Worm (Caenorhabditis elegans) whole organism, early embryonic: Measurements from ENCODE around the gene W09C2.9.
"Not testable (repeated sequence)": the region's sequence is repeated elsewhere in the genome, so short reads cannot be mapped to it uniquely, and the experiment has no call there.

ENCODE experiments used
- B0310.2 ChIP-seq: sonication (generic microtip); optimal IDR thresholded peaks from 2 replicates; lab custom pipeline; 2016; ENCODE audit warnings: mild to moderate bottlenecking, missing genetic modification characterization, missing compliant biosample characterization
- F13C5.2 ChIP-seq: sonication (generic microtip); optimal IDR thresholded peaks from 2 replicates; lab custom pipeline; 2017; ENCODE audit warnings: mild to moderate bottlenecking, missing genetic modification characterization, inconsistent platforms, missing compliant biosample characterization
- aly-1 ChIP-seq: sonication (generic microtip); optimal IDR thresholded peaks from 2 replicates; lab custom pipeline; 2016; ENCODE audit warnings: missing genetic modification characterization, missing compliant biosample characterization
- ama-1 ChIP-seq: fragments of 150-350 bp; optimal IDR thresholded peaks from 2 replicates; lab custom pipeline; 2014
- ceh-13 ChIP-seq: fragments of 200-800 bp; sonication (Bioruptor generic); optimal IDR thresholded peaks from 2 replicates; lab custom pipeline; 2018; ENCODE audit warnings: mild to moderate bottlenecking, missing genetic modification characterization, missing compliant biosample characterization
- ceh-36 ChIP-seq: sonication (generic microtip); optimal IDR thresholded peaks from 2 replicates; lab custom pipeline; 2016; ENCODE audit warnings: missing genetic modification characterization, inconsistent platforms, missing compliant biosample characterization
- ets-7 ChIP-seq: sonication (generic microtip); optimal IDR thresholded peaks from 2 replicates; lab custom pipeline; 2016; ENCODE audit warnings: missing genotype, missing genetic modification characterization, missing compliant biosample characterization
- flt-1 ChIP-seq: fragments of 200-800 bp; sonication (Bioruptor generic); IDR thresholded peaks from 2 replicates; pipeline ENCODE4 v1.3.6; 2022; ENCODE audit warnings: missing genetic modification characterization, missing compliant biosample characterization
- hmbx-1 ChIP-seq: sonication (generic microtip); optimal IDR thresholded peaks from 2 replicates; lab custom pipeline; 2016; ENCODE audit warnings: mild to moderate bottlenecking, missing genetic modification characterization, missing compliant biosample characterization
- hmg-4 ChIP-seq: fragments of 200-800 bp; sonication (Bioruptor generic); optimal IDR thresholded peaks from 2 replicates; lab custom pipeline; 2018; ENCODE audit warnings: mild to moderate bottlenecking, missing genetic modification characterization, missing compliant biosample characterization
- hnd-1 ChIP-seq: sonication (generic microtip); optimal IDR thresholded peaks from 2 replicates; lab custom pipeline; 2016; ENCODE audit warnings: missing genetic modification characterization, missing compliant biosample characterization
- pes-1 ChIP-seq: fragments of 200-800 bp; sonication (Bioruptor generic); IDR thresholded peaks from 2 replicates; pipeline ENCODE4 v1.3.6; 2022; ENCODE audit warnings: missing genetic modification reagents, missing genetic modification characterization, missing compliant biosample characterization
- scrt-1 ChIP-seq: fragments of 200-800 bp; sonication (Bioruptor generic); IDR thresholded peaks from 2 replicates; pipeline ENCODE4 v1.3.6; 2022; ENCODE audit warnings: missing genetic modification characterization, missing compliant biosample characterization
- sea-1 ChIP-seq: fragments of 200-800 bp; sonication (Bioruptor generic); conservative IDR thresholded peaks from 2 replicates; pipeline ENCODE4 v1.3.6; 2022; ENCODE audit warnings: missing genetic modification characterization, missing compliant biosample characterization
- tbx-11 ChIP-seq: fragments of 200-800 bp; sonication (Bioruptor generic); IDR thresholded peaks from 2 replicates; pipeline ENCODE4 v1.3.6; 2022; ENCODE audit warnings: missing genetic modification characterization, missing compliant biosample characterization
- tbx-37 ChIP-seq: fragments of 200-800 bp; sonication (Bioruptor generic); conservative IDR thresholded peaks from 2 replicates; pipeline ENCODE4 v1.3.6; 2022; ENCODE audit warnings: missing genetic modification reagents, missing genetic modification characterization, missing compliant biosample characterization
- tra-4 ChIP-seq: sonication (generic microtip); optimal IDR thresholded peaks from 2 replicates; lab custom pipeline; 2017; ENCODE audit warnings: missing genetic modification characterization, missing compliant biosample characterization

Gene W09C2.9

DNA sequence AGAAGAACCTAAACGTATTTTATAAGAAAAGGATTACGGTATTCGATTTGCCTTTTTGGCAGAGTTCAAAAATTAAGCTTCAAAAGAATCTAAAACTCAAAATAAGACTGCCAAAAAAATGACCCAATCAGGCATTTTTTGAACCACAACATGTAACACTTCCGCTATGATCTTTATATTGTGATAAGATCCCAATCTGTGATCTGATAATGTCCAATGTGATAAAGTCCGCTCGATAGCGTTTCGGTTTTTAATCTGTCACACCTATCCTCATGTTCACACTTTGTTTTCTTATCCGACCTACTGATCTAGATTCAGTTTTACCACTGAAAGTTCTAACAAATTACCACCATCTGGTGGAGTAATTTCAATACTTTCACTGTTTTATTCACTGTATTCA lies 9.1 kb downstream of the W09C2.9 start:
- TF ChIP-seq ets-7 (tag; lab: Kevin White, UChicago) = no peak
- TF ChIP-seq hmbx-1 (tag; lab: Kevin White, UChicago) = no peak

DNA sequence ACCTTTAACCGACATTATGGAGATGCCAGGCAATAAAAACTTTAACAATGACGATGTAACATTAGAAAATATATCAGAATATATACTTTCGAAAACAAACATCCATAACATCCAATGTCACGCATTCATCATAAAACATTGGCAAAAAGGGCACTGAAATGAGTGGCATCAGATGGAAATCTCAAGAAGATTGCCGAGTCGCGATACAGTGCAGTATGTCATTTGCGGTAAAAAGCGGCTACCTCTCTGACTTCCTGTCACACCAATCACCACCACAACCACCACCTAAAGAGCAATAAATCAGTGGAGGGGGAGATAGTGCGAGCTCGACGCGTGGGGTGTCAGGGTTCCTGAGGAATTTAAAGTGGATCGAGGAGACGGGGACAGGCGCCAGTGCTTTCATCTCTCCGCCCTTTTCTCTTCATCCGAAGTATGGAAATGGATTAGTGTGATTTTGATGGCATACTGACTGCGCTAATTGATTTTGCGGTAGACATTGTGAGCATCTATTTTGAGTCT lies 10.0 kb downstream of the W09C2.9 start:
- TF ChIP-seq hnd-1 (tag; lab: Kevin White, UChicago) (no peak), ceh-13 (GFP tag; lab: Kevin White, UChicago) (no peak), ama-1 (lab: Kevin White, UChicago) (no peak), hmg-4 (GFP tag; lab: Kevin White, UChicago) (no peak), sea-1 (no peak), scrt-1 (GFP tag; lab: Robert Waterston, UW) (no peak), hmbx-1 (tag; lab: Kevin White, UChicago) (no peak)

DNA sequence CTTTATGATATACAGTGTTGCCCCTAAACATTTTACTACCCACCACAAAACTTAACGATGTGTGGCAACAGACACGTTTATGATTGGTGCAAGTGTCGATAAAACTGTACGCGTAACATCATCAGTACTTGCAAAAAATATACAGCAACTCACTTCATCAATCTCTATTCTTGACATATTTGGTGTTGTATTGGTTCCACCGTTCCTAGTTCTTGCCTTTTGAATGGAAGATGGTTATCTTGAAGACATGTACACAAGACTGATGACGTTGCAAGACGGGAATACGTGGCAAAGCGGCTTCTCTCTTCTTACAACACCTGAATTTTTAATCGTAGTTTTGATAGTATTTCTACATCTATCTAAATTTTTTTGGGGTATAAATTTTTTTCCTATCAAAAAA lies 12.2 kb downstream of the W09C2.9 start:
- TF ChIP-seq ceh-13 (GFP tag; lab: Kevin White, UChicago) = no peak
- TF ChIP-seq hnd-1 (tag; lab: Kevin White, UChicago) = no peak
- no peak for TF ChIP-seq aly-1 (tag; lab: Kevin White, UChicago)
- no peak for TF ChIP-seq pes-1
- no peak for TF ChIP-seq tra-4 (tag; lab: Kevin White, UChicago)
- TF ChIP-seq ceh-36 (tag; lab: Kevin White, UChicago) = no peak
- no peak for TF ChIP-seq hmbx-1 (tag; lab: Kevin White, UChicago)
- no peak for TF ChIP-seq tbx-11 (GFP tag; lab: Robert Waterston, UW)
- no peak for TF ChIP-seq flt-1 (GFP tag; lab: Robert Waterston, UW)
- TF ChIP-seq hmg-4 (GFP tag; lab: Kevin White, UChicago) = no peak
- no peak for TF ChIP-seq scrt-1 (GFP tag; lab: Robert Waterston, UW)
- no peak for TF ChIP-seq tbx-37 (GFP tag; lab: Robert Waterston, UW)
- no peak for TF ChIP-seq F13C5.2 (tag; lab: Kevin White, UChicago)
- no peak for TF ChIP-seq sea-1
- TF ChIP-seq ets-7 (tag; lab: Kevin White, UChicago) = no peak
- no peak for TF ChIP-seq B0310.2 (tag; lab: Kevin White, UChicago)
- TF ChIP-seq ama-1 (lab: Kevin White, UChicago) = no peak

DNA sequence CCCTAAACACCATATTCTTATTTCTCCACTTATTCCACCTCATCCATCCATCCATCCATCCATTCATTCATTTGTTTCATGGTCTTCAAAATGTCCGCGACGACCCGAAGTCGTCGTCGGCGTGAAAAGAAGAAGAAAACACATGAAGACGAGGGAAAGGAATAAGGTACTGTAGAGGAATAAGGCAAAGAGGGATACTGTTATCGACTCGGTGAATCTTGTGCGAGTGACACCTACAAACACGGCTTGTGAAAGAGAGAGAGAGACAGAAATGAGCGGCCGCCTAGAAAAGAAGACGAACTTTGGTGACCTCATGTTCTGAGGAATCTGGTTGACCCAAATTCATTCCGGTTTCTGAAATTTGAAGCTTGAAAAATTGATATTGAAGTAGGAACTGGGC lies 14.1 kb downstream of the W09C2.9 start:
- TF ChIP-seq aly-1 (tag; lab: Kevin White, UChicago) = no peak
- TF ChIP-seq B0310.2 (tag; lab: Kevin White, UChicago) = no peak
- no peak for TF ChIP-seq hnd-1 (tag; lab: Kevin White, UChicago)
- TF ChIP-seq ceh-36 (tag; lab: Kevin White, UChicago) = no peak
- TF ChIP-seq ceh-13 (GFP tag; lab: Kevin White, UChicago) = no peak

DNA sequence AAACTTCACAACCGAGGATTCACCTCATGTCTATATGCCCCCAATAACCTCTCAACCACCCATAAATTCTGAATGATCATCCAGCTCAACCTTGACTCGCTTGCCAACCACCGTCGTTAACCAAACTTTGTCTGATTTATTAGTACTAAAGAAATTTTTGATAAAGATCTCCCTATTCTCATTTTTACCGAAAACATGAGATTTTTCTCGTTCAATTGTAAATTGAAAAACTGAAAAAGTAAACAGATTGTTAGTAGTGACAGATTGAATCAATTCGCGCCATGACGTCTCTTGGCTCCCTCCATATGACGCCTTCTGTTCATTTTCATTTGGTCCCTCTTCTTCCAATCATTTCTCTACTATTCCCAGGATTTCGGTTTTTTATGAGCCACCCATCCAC lies 15.2 kb downstream of the W09C2.9 start:
- no peak for TF ChIP-seq ets-7 (tag; lab: Kevin White, UChicago)
- no peak for TF ChIP-seq scrt-1 (GFP tag; lab: Robert Waterston, UW)
- TF ChIP-seq tbx-11 (GFP tag; lab: Robert Waterston, UW) = no peak
- TF ChIP-seq sea-1 = no peak
- TF ChIP-seq tbx-37 (GFP tag; lab: Robert Waterston, UW) = no peak
- no peak for TF ChIP-seq pes-1

DNA sequence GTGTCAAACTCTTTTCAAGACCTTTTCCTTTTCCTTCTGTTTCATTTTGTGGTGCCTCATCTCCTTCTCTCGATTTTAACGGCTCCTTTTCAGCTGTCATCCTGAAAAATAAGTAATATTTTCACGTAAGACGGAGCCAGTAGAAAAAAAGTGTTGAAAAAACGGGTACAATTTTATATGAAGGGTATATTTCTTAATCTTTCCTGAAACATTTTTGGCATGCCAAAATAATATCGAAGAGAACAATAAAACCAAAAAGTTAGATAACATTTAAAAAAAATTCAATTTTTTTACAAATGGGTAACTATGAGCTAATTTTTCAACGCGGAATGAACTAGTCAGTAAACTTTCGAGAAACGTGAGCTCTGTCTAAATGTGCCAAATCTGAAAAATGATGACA lies 21.6 kb downstream of the W09C2.9 start, which contains the start of gene aat-1:
aat-1 (minus strand) TSS at position 101 of the 400 bp plus-strand sequence.
- TF ChIP-seq tbx-11 (GFP tag; lab: Robert Waterston, UW) = no peak
- TF ChIP-seq tbx-37 (GFP tag; lab: Robert Waterston, UW) = no peak
- no peak for TF ChIP-seq hmg-4 (GFP tag; lab: Kevin White, UChicago)
- no peak for TF ChIP-seq hmbx-1 (tag; lab: Kevin White, UChicago)
- TF ChIP-seq hnd-1 (tag; lab: Kevin White, UChicago) = no peak
- TF ChIP-seq ceh-13 (GFP tag; lab: Kevin White, UChicago) = no peak
- TF ChIP-seq ets-7 (tag; lab: Kevin White, UChicago) = no peak
- no peak for TF ChIP-seq F13C5.2 (tag; lab: Kevin White, UChicago)

DNA sequence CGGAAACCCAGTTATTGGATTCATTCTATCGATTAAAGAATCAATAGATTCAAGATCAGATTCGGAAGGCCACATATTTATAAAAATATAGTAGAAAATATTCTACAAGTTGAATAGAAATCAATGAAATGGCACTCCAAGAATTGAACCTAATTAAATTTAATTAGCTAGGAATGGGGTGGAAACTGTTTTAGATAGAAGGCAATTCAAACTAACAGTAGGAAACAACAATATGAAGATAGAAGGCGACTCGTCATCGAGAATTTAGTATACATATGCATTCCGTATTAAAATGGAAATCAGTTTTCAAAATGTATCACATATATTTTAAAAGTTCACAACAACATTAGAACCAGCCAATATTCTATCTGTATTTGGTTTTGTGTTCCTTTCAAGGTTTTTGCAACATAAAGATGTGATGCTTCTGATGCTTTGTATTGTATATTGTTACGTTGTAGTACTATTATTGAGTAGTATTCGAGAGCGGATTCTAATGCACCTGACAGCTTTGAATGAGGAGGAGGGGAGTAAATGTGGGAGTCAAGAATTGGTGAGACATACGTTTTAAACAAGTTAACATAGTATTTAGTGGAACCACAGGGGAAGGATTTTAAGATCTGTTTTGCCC lies 27.3 kb downstream of the W09C2.9 start, which contains the start of the genes F27C8.3 and F27C8.2:
F27C8.3 (minus strand) TSS at position 101 of the 628 bp plus-strand sequence.
F27C8.2 (plus strand) TSS at position 578 of the 628 bp plus-strand sequence.
- not testable (repeated sequence) for TF ChIP-seq scrt-1 (GFP tag; lab: Robert Waterston, UW); tra-4 (tag; lab: Kevin White, UChicago); hmg-4 (GFP tag; lab: Kevin White, UChicago)

DNA sequence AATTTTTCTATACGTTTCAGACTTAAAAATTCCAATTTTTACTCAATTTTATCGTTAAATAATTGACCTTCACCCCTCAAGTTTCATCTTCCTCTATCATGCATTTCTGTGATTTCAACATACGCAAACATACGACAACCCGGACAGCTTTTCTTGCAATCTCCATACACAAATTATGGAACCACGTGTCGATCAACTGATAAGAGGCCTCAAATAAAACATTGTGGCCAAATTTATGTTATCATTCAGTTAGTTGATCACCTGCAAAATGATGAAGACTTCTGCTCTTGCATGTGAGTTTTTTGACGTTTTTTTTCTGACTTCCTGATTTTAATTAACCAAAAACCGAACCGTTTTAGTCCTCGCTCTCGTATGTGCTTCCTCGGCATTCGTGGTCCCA lies 29.7 kb downstream of the W09C2.9 start, which contains the start of gene spp-18:
spp-18 (plus strand) TSS at position 257 of the 400 bp plus-strand sequence.
- no peak for TF ChIP-seq tbx-11 (GFP tag; lab: Robert Waterston, UW)
